Worm (Caenorhabditis elegans) whole organism, midembryonic: ENCODE data around the gene fut-1.

ENCODE experiments used
- T22C8.4 ChIP-seq: fragments of 200-800 bp; sonication (Bioruptor generic); IDR thresholded peaks from 2 replicates; pipeline ENCODE4 v1.3.6; 2022; ENCODE audit warnings: missing genetic modification characterization, missing compliant biosample characterization
- cog-1 ChIP-seq: sonication (generic microtip); optimal IDR thresholded peaks from 2 replicates; lab custom pipeline; 2016; ENCODE audit warnings: missing genetic modification characterization, missing compliant biosample characterization
- flt-1 ChIP-seq: fragments of 200-800 bp; sonication (Bioruptor generic); IDR thresholded peaks from 2 replicates; pipeline ENCODE4 v1.3.6; 2022; ENCODE audit warnings: missing genetic modification characterization, missing compliant biosample characterization
- klf-2 ChIP-seq: fragments of 200-800 bp; sonication (Bioruptor generic); conservative IDR thresholded peaks from 2 replicates; pipeline ENCODE4 v1.3.6; 2022; ENCODE audit warnings: missing genetic modification reagents, missing genetic modification characterization, missing compliant biosample characterization
- med-1 ChIP-seq: sonication (generic microtip); optimal IDR thresholded peaks from 2 replicates; lab custom pipeline; 2017; ENCODE audit warnings: missing genetic modification characterization, mild to moderate bottlenecking, missing compliant biosample characterization, antibody characterized with exemption, missing genetic modification reagents; ENCODE audit not compliant: insufficient read depth
- ref-1 ChIP-seq: fragments of 200-800 bp; sonication (Bioruptor generic); conservative IDR thresholded peaks from 2 replicates; pipeline ENCODE4 v1.3.6; 2022; ENCODE audit warnings: missing genetic modification reagents, missing genetic modification characterization, missing compliant biosample characterization
- tab-1 ChIP-seq: fragments of 200-800 bp; sonication (Bioruptor generic); IDR thresholded peaks from 2 replicates; pipeline ENCODE4 v1.3.6; 2022; ENCODE audit warnings: missing genetic modification characterization, missing compliant biosample characterization
- ztf-23 ChIP-seq: fragments of 200-800 bp; sonication (Bioruptor generic); IDR thresholded peaks from 2 replicates; pipeline ENCODE4 v1.3.6; 2022; ENCODE audit warnings: missing genetic modification reagents, missing genetic modification characterization, missing compliant biosample characterization
- ztf-29 ChIP-seq: fragments of 200-800 bp; sonication (Bioruptor generic); IDR thresholded peaks from 2 replicates; pipeline ENCODE4 v1.3.6; 2022; ENCODE audit warnings: missing genetic modification reagents, missing genetic modification characterization, missing compliant biosample characterization

fut-1 gene

ce11 chrII:8787376-8787775 lies 28.0 kb upstream of the fut-1 start:
- TF ChIP-seq ztf-29 (no peak), ref-1 (GFP tag; lab: Robert Waterston, UW) (no peak), tab-1 (GFP tag; lab: Robert Waterston, UW) (no peak), flt-1 (GFP tag; lab: Robert Waterston, UW) (peak; percentile 58; the same call in 1 of the 2 replicates), ztf-23 (no peak), cog-1 (tag; lab: Kevin White, UChicago) (peak; percentile 95), T22C8.4 (GFP tag; lab: Robert Waterston, UW) (peak; percentile 90)

ce11 chrII:8785875-8786274 lies 26.5 kb upstream of the fut-1 start:
- TF ChIP-seq tab-1 (GFP tag; lab: Robert Waterston, UW) (no peak), T22C8.4 (GFP tag; lab: Robert Waterston, UW) (no peak), flt-1 (GFP tag; lab: Robert Waterston, UW) (no peak), cog-1 (tag; lab: Kevin White, UChicago) (no peak), ztf-29 (no peak), med-1 (GFP tag; lab: Kevin White, UChicago) (no peak)

- TF ChIP-seq ztf-29 (no peak), T22C8.4 (GFP tag; lab: Robert Waterston, UW) (no peak), tab-1 (GFP tag; lab: Robert Waterston, UW) (0 out of 2 replicates have a peak, but pooled peaks have one; percentile 11), klf-2 (GFP tag; lab: Robert Waterston, UW) (no peak), ztf-23 (0 out of 2 replicates have a peak, but pooled peaks have one; percentile 46), ref-1 (GFP tag; lab: Robert Waterston, UW) (no peak)
These were observed 25.0 kb upstream of the fut-1 start for ce11 chrII:8784235-8784928.

- no peak for TF ChIP-seq med-1 (GFP tag; lab: Kevin White, UChicago)
- TF ChIP-seq tab-1 (GFP tag; lab: Robert Waterston, UW) = no peak
- no peak for TF ChIP-seq ztf-23
- TF ChIP-seq ref-1 (GFP tag; lab: Robert Waterston, UW) = no peak
- TF ChIP-seq ztf-29 = no peak
- no peak for TF ChIP-seq flt-1 (GFP tag; lab: Robert Waterston, UW)
- TF ChIP-seq klf-2 (GFP tag; lab: Robert Waterston, UW) = no peak
- TF ChIP-seq T22C8.4 (GFP tag; lab: Robert Waterston, UW) = no peak
- TF ChIP-seq cog-1 (tag; lab: Kevin White, UChicago) = no peak
These were observed 24.1 kb upstream of the fut-1 start, which contains the start of gene sgn-1 for ce11 chrII:8783451-8783967. Gene sgn-1, minus strand, starts transcription at chrII:8783670.

- TF ChIP-seq flt-1 (GFP tag; lab: Robert Waterston, UW) (no peak), klf-2 (GFP tag; lab: Robert Waterston, UW) (no peak), tab-1 (GFP tag; lab: Robert Waterston, UW) (no peak), ztf-23 (no peak), med-1 (GFP tag; lab: Kevin White, UChicago) (no peak), cog-1 (tag; lab: Kevin White, UChicago) (no peak), ref-1 (GFP tag; lab: Robert Waterston, UW) (no peak), T22C8.4 (GFP tag; lab: Robert Waterston, UW) (no peak), ztf-29 (no peak)
These were observed 17.1 kb upstream of the fut-1 start for ce11 chrII:8776504-8776903.

ce11 chrII:8770675-8771074 lies 11.3 kb upstream of the fut-1 start, which contains the start of gene let-19:
Gene let-19, plus strand, starts transcription at chrII:8770975.
- TF ChIP-seq tab-1 (GFP tag; lab: Robert Waterston, UW) (no peak), T22C8.4 (GFP tag; lab: Robert Waterston, UW) (no peak), ztf-29 (no peak), klf-2 (GFP tag; lab: Robert Waterston, UW) (no peak), flt-1 (GFP tag; lab: Robert Waterston, UW) (no peak), ztf-23 (no peak)

- no peak for TF ChIP-seq flt-1 (GFP tag; lab: Robert Waterston, UW)
- TF ChIP-seq cog-1 (tag; lab: Kevin White, UChicago) = no peak
- no peak for TF ChIP-seq T22C8.4 (GFP tag; lab: Robert Waterston, UW)
- TF ChIP-seq ref-1 (GFP tag; lab: Robert Waterston, UW) = no peak
- 0 out of 2 replicates have a peak, but pooled peaks have one; percentile 40 for TF ChIP-seq ztf-23
- no peak for TF ChIP-seq tab-1 (GFP tag; lab: Robert Waterston, UW)
These were observed 10.0 kb upstream of the fut-1 start for ce11 chrII:8769375-8769774.

- TF ChIP-seq klf-2 (GFP tag; lab: Robert Waterston, UW) = no peak
- no peak for TF ChIP-seq cog-1 (tag; lab: Kevin White, UChicago)
- TF ChIP-seq tab-1 (GFP tag; lab: Robert Waterston, UW) = no peak
- no peak for TF ChIP-seq ref-1 (GFP tag; lab: Robert Waterston, UW)
- TF ChIP-seq T22C8.4 (GFP tag; lab: Robert Waterston, UW) = no peak
- TF ChIP-seq flt-1 (GFP tag; lab: Robert Waterston, UW) = no peak
- no peak for TF ChIP-seq ztf-29
- no peak for TF ChIP-seq ztf-23
- TF ChIP-seq med-1 (GFP tag; lab: Kevin White, UChicago) = no peak
These were observed 7.5 kb upstream of the fut-1 start, which contains the start of gene pah-1 for ce11 chrII:8766897-8767296. Gene pah-1, minus strand, starts transcription at chrII:8766997.

- TF ChIP-seq tab-1 (GFP tag; lab: Robert Waterston, UW) = no peak
- TF ChIP-seq cog-1 (tag; lab: Kevin White, UChicago) = no peak
- no peak for TF ChIP-seq ztf-29
- TF ChIP-seq flt-1 (GFP tag; lab: Robert Waterston, UW) = no peak
- no peak for TF ChIP-seq T22C8.4 (GFP tag; lab: Robert Waterston, UW)
- TF ChIP-seq klf-2 (GFP tag; lab: Robert Waterston, UW) = no peak
These were observed 7.1 kb upstream of the fut-1 start, which contains the start of the genes nsph-1.1 and K08F8.15 for ce11 chrII:8766475-8766874. Gene nsph-1.1, plus strand, starts transcription at chrII:8766775. Gene K08F8.15, plus strand, starts transcription at chrII:8766809.
